Fruit fly (Drosophila melanogaster): Measurements from ENCODE around the gene Ddrgk1.

Gene Ddrgk1

DNA sequence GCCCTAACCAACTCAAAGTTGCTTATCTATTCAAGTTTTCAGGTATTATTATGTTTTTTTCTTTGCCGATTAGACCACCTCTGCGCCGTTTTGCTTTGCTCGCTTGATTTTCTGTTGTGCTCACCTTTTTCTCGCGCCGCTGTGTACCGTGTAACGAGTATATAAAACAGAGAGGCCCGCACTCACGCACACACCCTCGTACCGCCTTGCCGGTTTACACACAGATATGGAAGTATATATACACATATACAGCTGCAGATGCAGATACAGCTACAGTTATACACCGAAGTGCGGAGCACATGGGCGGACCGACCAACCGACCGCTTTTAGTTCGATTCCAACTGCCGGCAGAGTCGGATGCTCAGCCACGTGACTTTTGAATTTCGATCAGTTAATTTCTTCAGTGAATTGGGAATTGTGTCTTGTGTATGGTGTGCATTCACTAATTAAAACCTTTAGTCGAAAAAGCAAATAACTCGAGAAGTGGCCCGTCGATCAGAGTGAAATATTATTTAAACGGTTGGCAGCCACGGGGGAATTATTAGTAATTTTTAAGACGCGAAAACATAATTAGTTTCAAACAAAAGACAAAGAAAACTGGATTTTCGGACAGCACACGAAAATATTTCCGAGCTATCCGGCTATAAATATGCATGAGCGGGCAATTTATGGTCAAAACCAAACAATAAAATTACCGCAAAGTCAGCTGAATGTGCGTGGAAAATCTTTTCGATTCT, 26.2 kb upstream of the Ddrgk1 start (continued):
- TF ChIP-seq CG17802 (tag; optimal IDR thresholded peaks at IDR 0.05) (no peak), CG7745 (tag; optimal IDR thresholded peaks at IDR 0.05) (peak; percentile 13), CG32767 (GFP tag; IDR thresholded peaks at IDR 0.05) (peak; percentile 78; the same call in 1 of the 2 replicates), sqz (GFP tag; optimal IDR thresholded peaks at IDR 0.05) (peak; percentile 84), org-1 (GFP tag; optimal IDR thresholded peaks at IDR 0.05) (no peak), slbo (GFP tag; IDR thresholded peaks at IDR 0.05) (0 out of 2 replicates have a peak, but pooled peaks have one; percentile 3), Usf (GFP tag; optimal IDR thresholded peaks at IDR 0.05) (no peak), Nf-YC (tag; optimal IDR thresholded peaks at IDR 0.05) (peak; percentile 54), wdn (GFP tag; IDR thresholded peaks at IDR 0.05) (peak; percentile 8; the same call in 1 of the 2 replicates)

DNA sequence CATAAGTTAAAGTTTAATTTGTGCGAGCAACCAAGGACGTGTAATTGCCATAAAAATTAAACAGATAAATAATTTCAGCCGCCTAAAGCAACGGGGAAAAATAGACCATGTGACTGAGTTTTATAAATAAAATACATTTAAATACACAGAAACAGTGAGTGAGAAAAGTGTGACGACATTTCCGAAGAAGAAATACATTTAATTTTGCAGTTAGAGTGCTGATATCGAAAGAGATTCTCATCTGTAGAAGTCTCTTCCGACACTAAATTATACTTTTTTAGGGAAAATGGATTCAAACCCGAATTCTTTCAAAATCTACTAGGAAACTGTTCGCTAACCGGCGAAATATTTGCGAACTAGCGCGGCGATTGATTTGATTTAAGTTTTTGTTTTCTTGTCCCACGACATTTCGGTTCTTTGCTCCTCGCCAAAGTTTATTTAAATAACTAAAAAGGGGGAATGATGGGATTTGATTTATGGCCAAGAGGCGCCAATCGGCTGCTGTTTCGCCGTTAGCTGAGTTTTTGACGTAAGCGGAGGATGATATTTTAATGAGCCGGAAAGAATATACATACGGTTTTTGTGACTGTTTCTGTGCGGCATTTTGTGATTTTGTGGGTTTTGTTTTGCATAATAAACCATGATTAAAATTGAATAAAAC, 25.2 kb upstream of the Ddrgk1 start:
- no peak for TF ChIP-seq ara (GFP tag; IDR thresholded peaks at IDR 0.05)
- TF ChIP-seq Stat92E (GFP tag; optimal IDR thresholded peaks at IDR 0.05), result no peak
- TF ChIP-seq Taf1 (GFP tag; IDR thresholded peaks at IDR 0.05), result no peak
- TF ChIP-seq CG10565 (GFP tag; optimal IDR thresholded peaks at IDR 0.05), result no peak
- no peak for TF ChIP-seq chinmo (GFP tag; IDR thresholded peaks at IDR 0.05; ENCODE audit: partially characterized antibody)
- TF ChIP-seq klu (GFP tag; IDR thresholded peaks at IDR 0.05), result no peak
- TF ChIP-seq CG12769 (tag; optimal IDR thresholded peaks at IDR 0.05), result peak; percentile 55
- no peak for TF ChIP-seq Trl (optimal IDR thresholded peaks at IDR 0.05)
- TF ChIP-seq Trl (GFP tag; optimal IDR thresholded peaks at IDR 0.05), result no peak
- TF ChIP-seq Six4 (GFP tag; optimal IDR thresholded peaks at IDR 0.05), result no peak
- TF ChIP-seq pan (optimal IDR thresholded peaks at IDR 0.05), result no peak
- no peak for TF ChIP-seq pan (GFP tag; optimal IDR thresholded peaks at IDR 0.05 in 1 of 2, IDR thresholded peaks at IDR 0.05 in 1 of 2)
- TF ChIP-seq CG32532 (GFP tag; IDR thresholded peaks at IDR 0.05), result no peak
- no peak for TF ChIP-seq Fer2 (tag; optimal IDR thresholded peaks at IDR 0.05)
- no peak for TF ChIP-seq CG17385 (GFP tag; optimal IDR thresholded peaks at IDR 0.05)
- TF ChIP-seq Med (GFP tag), result peak; percentile 59
- TF ChIP-seq CG34376 (GFP tag; optimal IDR thresholded peaks at IDR 0.05), result no peak
- TF ChIP-seq CG12219 (GFP tag; optimal IDR thresholded peaks at IDR 0.05), result no peak
- no peak for TF ChIP-seq tll (GFP tag; optimal IDR thresholded peaks at IDR 0.05)
- TF ChIP-seq CG8388 (GFP tag; optimal IDR thresholded peaks at IDR 0.05), result peak; percentile 80
- TF ChIP-seq CG16813 (GFP tag; IDR thresholded peaks at IDR 0.05; ENCODE audit: partially characterized antibody), result no peak
- TF ChIP-seq CG17186 (GFP tag; optimal IDR thresholded peaks at IDR 0.05), result no peak
- no peak for TF ChIP-seq org-1 (GFP tag; optimal IDR thresholded peaks at IDR 0.05)
- TF ChIP-seq CG8944 (GFP tag; optimal IDR thresholded peaks at IDR 0.05), result no peak
- TF ChIP-seq vnd (GFP tag; IDR thresholded peaks at IDR 0.05; ENCODE audit: partially characterized antibody), result no peak
- no peak for TF ChIP-seq Camta (GFP tag; optimal IDR thresholded peaks at IDR 0.05)
- peak in 1 of 2 experiments; percentile 26 for TF ChIP-seq Pdp1 (GFP tag; optimal IDR thresholded peaks at IDR 0.05)
- no peak for TF ChIP-seq scrt (GFP tag; optimal IDR thresholded peaks at IDR 0.05)
- TF ChIP-seq tna (GFP tag; IDR thresholded peaks at IDR 0.05; ENCODE audit: partially characterized antibody), result no peak
- no peak for TF ChIP-seq CG4328 (GFP tag; optimal IDR thresholded peaks at IDR 0.05)
- TF ChIP-seq pum (GFP tag; optimal IDR thresholded peaks at IDR 0.05), result no peak
- TF ChIP-seq sens (GFP tag), result peak; percentile 68
- no peak for TF ChIP-seq zen (tag; optimal IDR thresholded peaks at IDR 0.05)
- TF ChIP-seq p53 (GFP tag; optimal IDR thresholded peaks at IDR 0.05), result no peak
- TF ChIP-seq salm (tag; optimal IDR thresholded peaks at IDR 0.05), result no peak
- no peak for TF ChIP-seq Hsf (GFP tag; optimal IDR thresholded peaks at IDR 0.05)
- no peak for TF ChIP-seq btn (GFP tag; optimal IDR thresholded peaks at IDR 0.05)
- TF ChIP-seq fu2 (GFP tag; optimal IDR thresholded peaks at IDR 0.05), result no peak
- no peak for TF ChIP-seq CG6175 (GFP tag; IDR thresholded peaks at IDR 0.05)
